Worm (Caenorhabditis elegans): Measurements from ENCODE around the gene C01G5.25.
A peak's percentile ranks its signal among the peaks of the same experiment; 100 is the strongest.

Gene C01G5.25

DNA sequence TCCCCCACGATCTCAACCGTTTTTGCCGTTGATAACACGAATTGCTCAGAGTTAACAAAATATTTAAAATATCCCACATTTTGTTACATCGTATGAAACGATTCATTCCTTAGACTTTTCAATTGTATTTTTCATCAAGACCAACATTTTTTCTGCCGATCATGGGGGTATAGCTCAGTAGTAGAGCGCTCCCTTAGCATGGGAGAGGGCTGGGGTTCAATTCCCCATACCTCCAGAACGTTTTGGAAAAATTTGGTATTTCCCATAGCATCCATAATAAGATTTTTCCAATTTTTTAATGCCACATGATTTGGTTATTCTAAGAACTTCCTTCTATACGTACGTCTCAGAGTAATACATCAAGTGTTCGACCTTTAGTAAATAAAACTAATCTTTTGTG, 20.6 kb downstream of the C01G5.25 start:
- TF ChIP-seq W03F9.2 (tag; optimal IDR thresholded peaks at IDR 0.05) (no peak), him-1 (tag; optimal IDR thresholded peaks at IDR 0.05) (no peak), dao-5 (tag; optimal IDR thresholded peaks at IDR 0.05) (no peak)

DNA sequence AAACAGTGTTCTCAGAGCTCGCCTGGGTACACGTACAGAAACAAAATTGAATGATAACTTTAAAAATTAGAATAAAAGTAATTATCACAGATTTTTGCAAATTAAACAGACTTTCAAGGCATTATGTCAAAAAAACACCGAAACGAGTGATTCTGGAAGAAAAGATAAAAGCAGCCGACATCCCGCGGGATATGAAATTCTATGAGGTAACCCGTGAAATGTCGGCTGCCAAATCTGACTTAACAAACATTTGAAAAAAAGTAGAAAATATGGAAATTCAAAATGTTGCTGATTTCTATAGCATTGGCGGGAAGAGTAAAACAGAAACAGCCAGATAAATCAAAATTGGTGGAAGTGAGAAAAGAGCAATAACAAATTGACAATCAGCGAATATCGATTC, 24.1 kb downstream of the C01G5.25 start:
- TF ChIP-seq W03F9.2 (tag; optimal IDR thresholded peaks at IDR 0.05): no peak

DNA sequence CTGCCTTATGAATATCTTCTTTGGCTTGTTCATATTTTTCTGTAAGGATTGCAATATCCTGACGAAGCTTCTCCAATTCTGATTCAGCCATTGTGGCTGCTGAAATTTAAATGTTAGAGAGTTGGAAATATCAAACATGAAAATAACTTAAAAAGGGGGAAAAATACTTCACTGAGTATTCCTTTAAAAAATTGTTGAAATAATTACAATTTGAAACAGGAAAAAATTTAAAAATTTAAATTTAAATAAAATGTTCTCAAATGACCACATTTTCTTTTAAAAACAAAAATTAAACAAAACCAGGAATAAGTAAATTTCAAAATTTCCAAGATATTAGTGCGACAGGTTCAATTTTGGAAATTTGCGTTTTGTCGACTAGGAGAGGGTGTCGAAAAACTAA, 30.8 kb downstream of the C01G5.25 start, which contains the start of gene bicd-1:
Gene bicd-1 (minus strand): TSS at position 101 of the 400 bp plus-strand sequence.
- TF ChIP-seq dao-5 (tag; optimal IDR thresholded peaks at IDR 0.05) (no peak), W03F9.2 (tag; optimal IDR thresholded peaks at IDR 0.05) (no peak), him-1 (tag; optimal IDR thresholded peaks at IDR 0.05) (no peak)

DNA sequence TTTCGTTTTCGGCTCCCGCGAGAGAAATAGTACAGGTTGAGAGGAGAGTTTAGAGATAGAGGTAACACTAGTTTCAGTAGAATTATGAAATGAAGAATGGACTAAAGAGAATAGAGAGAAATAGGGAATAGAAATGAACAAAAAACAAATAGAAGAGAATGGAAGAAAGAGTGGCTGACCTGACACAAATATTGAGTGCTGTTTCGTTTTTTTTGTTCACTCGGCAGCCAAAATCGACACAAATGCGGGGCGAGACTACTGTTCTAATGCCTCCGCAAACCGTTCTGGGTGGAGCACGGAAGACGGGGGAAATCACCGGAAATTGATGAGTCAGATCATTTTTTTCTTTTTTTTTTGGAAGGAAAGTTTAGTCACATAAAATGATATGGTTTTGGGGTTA, 31.2 kb downstream of the C01G5.25 start:
- TF ChIP-seq W03F9.2 (tag; optimal IDR thresholded peaks at IDR 0.05) (no peak), him-1 (tag; optimal IDR thresholded peaks at IDR 0.05) (no peak), dao-5 (tag; optimal IDR thresholded peaks at IDR 0.05) (no peak)

DNA sequence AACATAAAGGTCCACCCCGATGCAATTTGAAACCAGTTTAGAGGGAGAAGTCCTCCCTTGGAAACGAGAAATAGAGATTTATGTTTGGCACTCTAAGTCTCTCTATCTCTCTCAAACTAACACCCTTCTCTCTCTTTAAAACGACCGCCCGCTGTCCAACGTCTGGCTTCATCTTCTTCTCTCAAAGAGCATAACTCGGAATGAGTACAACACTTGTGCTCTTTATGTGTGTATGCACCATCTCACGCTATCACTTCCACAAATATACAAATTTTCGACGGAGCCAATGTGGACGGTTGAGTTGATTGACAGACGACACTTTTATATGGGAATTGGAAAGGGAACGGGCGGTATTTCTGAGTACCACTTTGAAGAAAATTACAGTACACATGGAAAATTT, 32.9 kb downstream of the C01G5.25 start:
- TF ChIP-seq W03F9.2 (tag; optimal IDR thresholded peaks at IDR 0.05) (no peak), him-1 (tag; optimal IDR thresholded peaks at IDR 0.05) (no peak), dao-5 (tag; optimal IDR thresholded peaks at IDR 0.05) (no peak)

DNA sequence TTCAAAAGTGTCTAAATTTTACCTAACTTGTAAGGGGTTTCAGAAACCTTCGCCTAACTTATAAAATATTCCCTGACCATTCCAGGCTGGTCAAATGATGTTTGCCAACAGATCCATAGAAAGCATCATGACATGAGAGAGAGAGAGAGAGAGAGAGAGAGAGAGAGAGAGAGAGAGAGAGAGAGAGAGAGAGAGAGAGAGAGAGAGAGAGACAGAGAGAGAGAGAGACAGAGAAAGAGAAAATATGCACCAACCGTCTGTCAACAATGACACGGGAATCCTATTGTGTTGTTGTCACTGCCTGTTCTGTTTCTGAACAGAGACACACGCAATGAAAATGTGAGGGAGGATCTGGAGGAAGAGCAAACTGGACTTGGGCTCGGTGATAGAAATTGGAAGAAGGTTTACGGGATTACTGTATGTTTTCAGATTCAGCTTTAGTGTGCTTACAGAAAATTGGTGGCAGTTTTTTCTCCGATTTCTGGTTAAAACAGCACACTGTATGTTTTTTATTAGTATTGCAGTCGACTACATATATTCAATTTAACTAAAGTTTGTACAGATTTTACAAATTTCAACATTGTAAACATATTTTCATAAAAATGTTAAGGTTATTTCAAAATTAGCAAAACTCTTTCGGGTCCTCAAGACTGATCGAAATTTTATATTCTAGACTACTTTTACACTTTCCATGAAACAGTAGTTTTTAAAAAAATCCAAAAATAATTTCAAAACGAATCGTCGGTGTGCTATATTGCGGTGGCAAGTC, 34.7 kb downstream of the C01G5.25 start:
- TF ChIP-seq him-1 (tag; optimal IDR thresholded peaks at IDR 0.05) (no peak), dao-5 (tag; optimal IDR thresholded peaks at IDR 0.05) (no peak), W03F9.2 (tag; optimal IDR thresholded peaks at IDR 0.05) (no peak)

DNA sequence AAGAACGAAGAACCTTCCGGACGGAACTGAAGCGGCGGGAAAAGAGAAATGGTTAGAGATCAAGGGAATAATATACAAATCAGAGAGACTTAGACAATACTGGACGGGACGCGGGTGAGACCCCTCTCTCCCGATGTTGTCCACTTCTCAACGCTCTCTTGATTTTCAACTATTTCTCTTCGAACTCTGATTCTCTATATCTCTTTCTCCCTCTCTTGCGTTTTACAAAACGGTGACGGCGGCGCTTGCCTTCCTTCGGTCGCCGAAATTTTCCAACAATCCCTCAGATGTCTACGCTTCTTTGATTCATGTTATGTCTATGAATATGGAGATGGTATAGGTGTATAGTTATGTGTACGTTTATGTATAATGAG, 35.2 kb downstream of the C01G5.25 start:
- TF ChIP-seq dao-5 (tag; optimal IDR thresholded peaks at IDR 0.05) (no peak), W03F9.2 (tag; optimal IDR thresholded peaks at IDR 0.05) (no peak), him-1 (tag; optimal IDR thresholded peaks at IDR 0.05) (no peak)

DNA sequence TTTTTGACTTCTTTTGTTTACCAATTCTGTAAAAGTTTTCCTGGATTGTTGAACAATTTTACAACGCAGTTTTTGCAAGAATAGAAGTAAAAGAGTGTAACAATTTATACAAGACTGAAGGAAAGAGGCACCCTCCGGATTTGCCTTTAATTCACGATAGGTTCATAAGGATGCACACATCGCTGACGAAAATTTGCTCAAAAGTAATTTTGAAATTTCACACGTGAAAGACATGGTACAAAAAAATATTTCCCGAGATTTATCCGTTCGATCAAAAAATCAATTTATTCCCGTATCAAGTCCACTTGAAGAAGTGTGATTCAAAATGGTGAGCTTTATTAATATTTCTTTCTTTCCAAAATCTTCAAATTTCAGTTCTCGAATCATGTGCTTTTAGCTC, 36.4 kb downstream of the C01G5.25 start, which contains the start of gene C43G2.3:
Gene C43G2.3 (plus strand): TSS at position 301 of the 400 bp plus-strand sequence.
- TF ChIP-seq W03F9.2 (tag; optimal IDR thresholded peaks at IDR 0.05) (no peak), dao-5 (tag; optimal IDR thresholded peaks at IDR 0.05) (no peak)

DNA sequence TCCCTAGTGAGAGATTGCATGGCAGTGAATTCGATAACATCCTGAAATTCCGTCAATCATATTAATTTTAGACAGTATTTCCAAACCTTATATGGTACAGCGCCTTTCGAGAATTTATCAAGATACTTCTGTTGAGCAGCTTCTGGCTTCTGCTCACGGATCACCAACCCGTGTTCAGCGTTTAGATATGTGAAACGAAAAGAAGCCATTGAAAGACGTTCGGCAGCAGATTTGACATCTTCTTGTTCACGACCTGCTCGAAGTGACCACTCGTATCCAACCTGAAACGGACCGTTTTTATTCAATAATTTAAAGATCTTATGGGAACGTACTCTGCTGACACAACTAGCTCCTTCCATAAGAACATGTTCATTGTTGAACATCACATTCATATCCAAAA, 40.2 kb downstream of the C01G5.25 start:
- TF ChIP-seq W03F9.2 (tag; optimal IDR thresholded peaks at IDR 0.05) (no peak), dao-5 (tag; optimal IDR thresholded peaks at IDR 0.05) (no peak), him-1 (tag; optimal IDR thresholded peaks at IDR 0.05) (no peak)

DNA sequence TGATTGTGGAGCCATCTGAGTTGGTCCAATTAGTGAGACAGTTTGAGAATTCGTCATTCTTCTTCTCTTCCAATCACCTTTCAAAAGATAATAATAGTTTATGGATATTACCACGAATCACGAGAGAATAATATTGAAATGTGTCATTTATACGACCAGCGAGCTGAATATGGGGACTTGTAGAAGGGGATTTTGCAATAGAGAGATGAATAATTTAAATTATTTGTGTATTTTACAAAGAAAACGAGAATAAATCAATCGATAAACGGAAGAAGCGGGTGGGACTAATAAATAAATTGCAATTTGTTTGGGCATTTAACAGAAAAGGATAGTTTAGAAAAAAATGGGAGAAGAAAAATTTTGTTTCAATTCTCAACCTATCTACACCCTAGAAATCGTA, 41.1 kb downstream of the C01G5.25 start, which contains the start of gene odr-8:
Gene odr-8 (minus strand): TSS at position 101 of the 400 bp plus-strand sequence.
- TF ChIP-seq him-1 (tag; optimal IDR thresholded peaks at IDR 0.05): no peak
- no peak for TF ChIP-seq W03F9.2 (tag; optimal IDR thresholded peaks at IDR 0.05)
- no peak for TF ChIP-seq dao-5 (tag; optimal IDR thresholded peaks at IDR 0.05)

DNA sequence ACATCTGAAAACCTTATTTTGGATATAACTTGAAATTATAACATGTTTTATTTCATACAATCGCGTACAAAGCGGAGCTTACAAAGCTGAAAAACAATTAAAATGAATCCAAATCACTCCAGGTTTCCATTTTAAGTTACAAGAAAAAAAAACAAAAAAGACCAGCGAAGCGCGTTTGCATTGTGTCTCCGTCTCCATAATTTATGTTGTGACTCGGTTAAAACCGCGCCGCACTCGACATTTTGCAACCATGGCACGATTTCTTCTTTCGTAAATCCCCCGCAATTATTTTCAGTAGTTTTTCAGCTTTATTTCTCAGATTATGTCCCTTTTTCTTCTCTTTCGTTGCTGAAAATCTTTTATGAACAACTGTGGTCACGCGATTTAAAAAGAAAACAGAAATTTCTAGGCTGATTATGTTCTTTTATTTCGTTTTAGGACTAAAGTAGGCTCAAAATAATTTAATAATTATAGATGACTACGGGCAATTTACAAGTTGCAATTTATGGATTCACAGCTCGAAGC, 44.0 kb downstream of the C01G5.25 start, which contains the start of the genes F38A5.2 and dnj-11:
Gene F38A5.2 (minus strand): TSS at position 4 of the 525 bp plus-strand sequence.
Gene dnj-11 (plus strand): TSS at position 475 of the 525 bp plus-strand sequence.
- TF ChIP-seq dao-5 (tag; optimal IDR thresholded peaks at IDR 0.05) (no peak), W03F9.2 (tag; optimal IDR thresholded peaks at IDR 0.05) (peak; percentile 92), him-1 (tag; optimal IDR thresholded peaks at IDR 0.05) (peak; percentile 27)

DNA sequence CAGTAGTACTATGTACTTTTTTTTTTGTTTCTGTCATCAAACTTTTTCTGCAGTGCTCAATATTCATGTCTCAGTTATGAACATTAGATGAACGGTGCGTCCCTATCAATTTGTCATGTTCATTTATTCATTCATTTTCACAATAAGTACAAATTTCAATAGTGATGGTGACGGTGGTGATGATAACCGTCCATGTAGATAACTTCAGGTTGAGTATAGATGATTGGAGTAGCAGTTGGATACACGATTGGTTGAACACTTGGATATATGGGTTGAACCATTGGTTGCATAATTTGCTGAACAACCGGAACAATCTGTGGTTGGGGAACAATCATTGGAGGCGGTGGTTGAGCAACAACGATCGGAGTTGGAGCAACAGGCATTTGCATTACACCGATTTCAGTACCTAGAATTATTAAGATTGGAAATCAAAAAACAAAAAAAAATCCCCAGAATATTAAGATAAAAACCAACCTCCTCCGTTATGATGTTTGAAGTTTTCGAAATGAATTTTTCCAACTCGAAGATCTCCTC, 46.7 kb downstream of the C01G5.25 start:
- no peak for TF ChIP-seq dao-5 (tag; optimal IDR thresholded peaks at IDR 0.05)
- no peak for TF ChIP-seq W03F9.2 (tag; optimal IDR thresholded peaks at IDR 0.05)
- TF ChIP-seq him-1 (tag; optimal IDR thresholded peaks at IDR 0.05): no peak

DNA sequence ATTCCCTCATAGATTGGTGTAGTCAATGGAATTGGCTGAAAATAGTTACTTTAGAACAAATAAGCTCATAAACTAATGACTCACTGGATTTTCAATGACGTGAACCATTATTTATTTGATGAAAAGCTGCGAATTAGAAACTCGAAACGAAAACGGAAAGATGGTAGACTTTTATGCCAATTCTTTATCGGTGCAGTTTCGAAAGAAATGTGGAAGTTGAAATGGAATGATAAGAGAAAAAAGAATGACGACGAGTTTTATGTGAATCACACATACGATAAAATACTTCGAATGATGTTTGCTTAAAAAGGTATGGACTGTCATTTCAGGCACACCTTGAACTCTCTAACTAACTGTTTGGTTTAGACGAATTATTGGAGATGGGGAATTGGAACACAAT, 48.5 kb downstream of the C01G5.25 start, which contains the start of the genes lec-11 and irld-7:
Gene lec-11 (minus strand): TSS at position 126 of the 400 bp plus-strand sequence.
Gene irld-7 (plus strand): TSS at position 332 of the 400 bp plus-strand sequence.
- TF ChIP-seq W03F9.2 (tag; optimal IDR thresholded peaks at IDR 0.05) (no peak), dao-5 (tag; optimal IDR thresholded peaks at IDR 0.05) (no peak), him-1 (tag; optimal IDR thresholded peaks at IDR 0.05) (no peak)

All from whole organism, L4/young adult.